Worm (Caenorhabditis elegans) whole organism, young adult: Measurements from ENCODE around the gene igcm-4.

Source experiments
- B0035.1 ChIP-seq: sonication (generic microtip); optimal IDR thresholded peaks from 2 replicates; lab custom pipeline; 2016; ENCODE audit warnings: missing genetic modification characterization, mild to moderate bottlenecking, missing compliant biosample characterization, missing genotype, missing genetic modification reagents
- B0336.3 ChIP-seq: fragments of 200-800 bp; sonication (Bioruptor generic); IDR thresholded peaks from 2 replicates; pipeline ENCODE4 v1.3.6; 2022; ENCODE audit warnings: missing genetic modification characterization, missing compliant biosample characterization
- F23B12.7 ChIP-seq: sonication (generic microtip); optimal IDR thresholded peaks from 2 replicates; lab custom pipeline; 2017; ENCODE audit warnings: missing genetic modification characterization, mild to moderate bottlenecking, missing compliant biosample characterization, antibody characterized with exemption, moderate library complexity; ENCODE audit not compliant: insufficient read depth
- F39B2.1 ChIP-seq: fragments of 200-800 bp; sonication (Bioruptor generic); IDR thresholded peaks from 2 replicates; pipeline ENCODE4 v1.3.6; 2022; ENCODE audit warnings: missing genetic modification reagents, missing genetic modification characterization, missing compliant biosample characterization
- F49E8.2 ChIP-seq: sonication (generic microtip); optimal IDR thresholded peaks from 3 replicates; lab custom pipeline; 2017; ENCODE audit warnings: missing genetic modification characterization, mild to moderate bottlenecking, missing compliant biosample characterization, antibody characterized with exemption, moderate library complexity; ENCODE audit not compliant: insufficient read depth
- F52B5.7 ChIP-seq: sonication (generic microtip); optimal IDR thresholded peaks from 2 replicates; lab custom pipeline; 2016; ENCODE audit warnings: mild to moderate bottlenecking, missing genetic modification characterization, missing compliant biosample characterization
- F57C9.4 ChIP-seq: sonication (generic microtip); optimal IDR thresholded peaks from 2 replicates; lab custom pipeline; 2017; ENCODE audit warnings: mild to moderate bottlenecking, missing genetic modification characterization, missing compliant biosample characterization
- K11D2.4 ChIP-seq: fragments of 200-800 bp; sonication (Bioruptor generic); IDR thresholded peaks from 2 replicates; pipeline ENCODE4 v1.3.6; 2022; ENCODE audit warnings: missing genetic modification reagents, missing genetic modification characterization, missing compliant biosample characterization
- T07F8.4 ChIP-seq: sonication (generic microtip); optimal IDR thresholded peaks from 2 replicates; lab custom pipeline; 2016; ENCODE audit warnings: mild to moderate bottlenecking, missing genetic modification characterization, moderate library complexity, missing compliant biosample characterization
- Y53F4B.3 ChIP-seq: fragments of 200-800 bp; sonication (Bioruptor generic); IDR thresholded peaks from 2 replicates; pipeline ENCODE4 v1.3.6; 2022; ENCODE audit warnings: missing genetic modification reagents, missing genetic modification characterization, missing compliant biosample characterization
- ama-1 ChIP-seq, 3 experiments: fragments of 150-350 bp in 1 of 3; sonication (generic microtip) in 2 of 3; optimal IDR thresholded peaks; 2 replicates each; lab custom pipeline; 2014 to 2018; ENCODE audit warnings: missing biosample characterization in 2 of 3, missing genetic modification characterization in 2 of 3, missing genetic modification reagents in 2 of 3
- aptf-2 ChIP-seq: fragments of 200-800 bp; sonication (Bioruptor generic); conservative IDR thresholded peaks from 2 replicates; pipeline ENCODE4 v1.3.6; 2022; ENCODE audit warnings: missing genetic modification reagents, missing genetic modification characterization, missing compliant biosample characterization
- aptf-3 ChIP-seq: fragments of 200-800 bp; sonication (Bioruptor generic); IDR thresholded peaks from 2 replicates; pipeline ENCODE4 v1.3.6; 2022; ENCODE audit warnings: missing genetic modification characterization, missing compliant biosample characterization
- atf-7 ChIP-seq: sonication (generic microtip); optimal IDR thresholded peaks from 2 replicates; lab custom pipeline; 2017; ENCODE audit warnings: mild to moderate bottlenecking, missing genetic modification characterization, missing compliant biosample characterization
- attf-3 ChIP-seq: fragments of 200-800 bp; sonication (Bioruptor generic); conservative IDR thresholded peaks from 2 replicates; pipeline ENCODE4 v1.3.6; 2022; ENCODE audit warnings: missing genetic modification reagents, missing genetic modification characterization, missing compliant biosample characterization
- cebp-1 ChIP-seq, 2 experiments: fragments of 200-800 bp in 1 of 2; sonication (Bioruptor generic) in 1 of 2; sonication (generic microtip) in 1 of 2; IDR thresholded peaks in 1 of 2; optimal IDR thresholded peaks in 1 of 2; 2 replicates each; pipeline versions ENCODE4 v1.3.6 to Lab custom; 2017 to 2022; ENCODE audit warnings: missing compliant biosample characterization in 2 of 2, missing genetic modification characterization in 2 of 2, mild to moderate bottlenecking in 1 of 2, missing genetic modification reagents in 1 of 2, moderate library complexity in 1 of 2
- cebp-2 ChIP-seq: fragments of 200-800 bp; sonication (Bioruptor generic); IDR thresholded peaks from 2 replicates; pipeline ENCODE4 v1.3.6; 2022; ENCODE audit warnings: missing genetic modification characterization, missing compliant biosample characterization
- ceh-100 ChIP-seq: fragments of 200-800 bp; sonication (Bioruptor generic); IDR thresholded peaks from 2 replicates; pipeline ENCODE4 v1.3.6; 2022; ENCODE audit warnings: missing genetic modification reagents, missing genetic modification characterization, missing compliant biosample characterization
- ceh-27 ChIP-seq: fragments of 200-800 bp; sonication (Bioruptor generic); optimal IDR thresholded peaks from 2 replicates; lab custom pipeline; 2018; ENCODE audit warnings: mild to moderate bottlenecking, missing genetic modification characterization, moderate library complexity, missing compliant biosample characterization
- ceh-58 ChIP-seq: fragments of 200-800 bp; sonication (Bioruptor generic); IDR thresholded peaks from 2 replicates; pipeline ENCODE4 v1.3.6; 2022; ENCODE audit warnings: missing genetic modification characterization, missing compliant biosample characterization
- die-1 ChIP-seq: sonication (generic microtip); optimal IDR thresholded peaks from 2 replicates; lab custom pipeline; 2016; ENCODE audit warnings: missing genotype, mild to moderate bottlenecking, missing genetic modification characterization, missing compliant biosample characterization
- ets-4 ChIP-seq: fragments of 200-800 bp; sonication (Bioruptor generic); optimal IDR thresholded peaks from 2 replicates; lab custom pipeline; 2018; ENCODE audit warnings: mild to moderate bottlenecking, missing genetic modification characterization, missing compliant biosample characterization
- gei-17 ChIP-seq: fragments of 200-800 bp; sonication (Bioruptor generic); optimal IDR thresholded peaks from 2 replicates; lab custom pipeline; 2018; ENCODE audit warnings: mild to moderate bottlenecking, missing genetic modification characterization, missing compliant biosample characterization
- hlh-26 ChIP-seq: fragments of 200-800 bp; sonication (Bioruptor generic); conservative IDR thresholded peaks from 2 replicates; pipeline ENCODE4 v1.3.6; 2022; ENCODE audit warnings: missing genetic modification reagents, missing genetic modification characterization, missing compliant biosample characterization
- hmg-1.2 ChIP-seq: fragments of 200-800 bp; sonication (Bioruptor generic); IDR thresholded peaks from 2 replicates; pipeline ENCODE4 v1.3.6; 2022; ENCODE audit warnings: missing genetic modification reagents, missing genetic modification characterization, missing compliant biosample characterization
- let-526 ChIP-seq: fragments of 200-800 bp; sonication (Bioruptor generic); IDR thresholded peaks from 2 replicates; pipeline ENCODE4 v1.3.6; 2022; ENCODE audit warnings: missing genetic modification reagents, missing genetic modification characterization, missing compliant biosample characterization
- madf-10 ChIP-seq: sonication (generic microtip); optimal IDR thresholded peaks from 2 replicates; lab custom pipeline; 2016; ENCODE audit warnings: mild to moderate bottlenecking, missing genetic modification characterization, missing compliant biosample characterization
- mcd-1 ChIP-seq: fragments of 200-800 bp; sonication (Bioruptor generic); IDR thresholded peaks from 2 replicates; pipeline ENCODE4 v1.3.6; 2022; ENCODE audit warnings: missing genetic modification reagents, missing genetic modification characterization, missing compliant biosample characterization
- mxl-1 ChIP-seq: sonication (generic microtip); optimal IDR thresholded peaks from 2 replicates; lab custom pipeline; 2016; ENCODE audit warnings: missing genetic modification characterization, missing compliant biosample characterization
- nfya-1 ChIP-seq: sonication (generic microtip); optimal IDR thresholded peaks from 2 replicates; lab custom pipeline; 2017; ENCODE audit warnings: antibody characterized with exemption, missing compliant biosample characterization, missing genetic modification characterization, borderline replicate concordance; ENCODE audit not compliant: insufficient read depth
- pbrm-1 ChIP-seq: fragments of 200-800 bp; sonication (Bioruptor generic); IDR thresholded peaks from 2 replicates; pipeline ENCODE4 v1.3.6; 2022; ENCODE audit warnings: missing genetic modification reagents, missing genetic modification characterization, missing compliant biosample characterization
- rpc-1 ChIP-seq, 2 experiments: fragments of 150-350 bp in 1 of 2; sonication (generic microtip) in 1 of 2; optimal IDR thresholded peaks; 2 replicates each; lab custom pipeline; 2014 to 2018; ENCODE audit warnings: missing biosample characterization in 1 of 2, missing genetic modification characterization in 1 of 2, missing genetic modification reagents in 1 of 2, missing genotype in 1 of 2
- snpc-1.1 ChIP-seq: sonication (generic microtip); optimal IDR thresholded peaks from 2 replicates; lab custom pipeline; 2017; ENCODE audit warnings: missing genetic modification characterization, mild to moderate bottlenecking, missing compliant biosample characterization, antibody characterized with exemption, moderate library complexity, missing genotype, missing genetic modification reagents; ENCODE audit not compliant: insufficient read depth
- snpc-3.4 ChIP-seq: sonication (generic microtip); optimal IDR thresholded peaks from 2 replicates; lab custom pipeline; 2017; ENCODE audit warnings: missing genetic modification characterization, mild to moderate bottlenecking, missing compliant biosample characterization, antibody characterized with exemption, moderate library complexity, missing genotype, missing genetic modification reagents
- somi-1 ChIP-seq: fragments of 200-800 bp; sonication (Bioruptor generic); optimal IDR thresholded peaks from 2 replicates; lab custom pipeline; 2018; ENCODE audit warnings: mild to moderate bottlenecking, missing genetic modification characterization, missing compliant biosample characterization
- sptf-2 ChIP-seq: fragments of 200-800 bp; sonication (Bioruptor generic); optimal IDR thresholded peaks from 2 replicates; lab custom pipeline; 2018; ENCODE audit warnings: mild to moderate bottlenecking, missing genetic modification characterization, missing compliant biosample characterization
- zfh-2 ChIP-seq: fragments of 200-800 bp; sonication (Bioruptor generic); conservative IDR thresholded peaks from 2 replicates; pipeline ENCODE4 v1.3.6; 2022; ENCODE audit warnings: missing genetic modification reagents, missing genetic modification characterization, missing compliant biosample characterization
- ztf-25 ChIP-seq: fragments of 200-800 bp; sonication (Bioruptor generic); IDR thresholded peaks from 2 replicates; pipeline ENCODE4 v1.3.6; 2022; ENCODE audit warnings: missing genetic modification reagents, missing genetic modification characterization, missing compliant biosample characterization

The igcm-4 gene

DNA sequence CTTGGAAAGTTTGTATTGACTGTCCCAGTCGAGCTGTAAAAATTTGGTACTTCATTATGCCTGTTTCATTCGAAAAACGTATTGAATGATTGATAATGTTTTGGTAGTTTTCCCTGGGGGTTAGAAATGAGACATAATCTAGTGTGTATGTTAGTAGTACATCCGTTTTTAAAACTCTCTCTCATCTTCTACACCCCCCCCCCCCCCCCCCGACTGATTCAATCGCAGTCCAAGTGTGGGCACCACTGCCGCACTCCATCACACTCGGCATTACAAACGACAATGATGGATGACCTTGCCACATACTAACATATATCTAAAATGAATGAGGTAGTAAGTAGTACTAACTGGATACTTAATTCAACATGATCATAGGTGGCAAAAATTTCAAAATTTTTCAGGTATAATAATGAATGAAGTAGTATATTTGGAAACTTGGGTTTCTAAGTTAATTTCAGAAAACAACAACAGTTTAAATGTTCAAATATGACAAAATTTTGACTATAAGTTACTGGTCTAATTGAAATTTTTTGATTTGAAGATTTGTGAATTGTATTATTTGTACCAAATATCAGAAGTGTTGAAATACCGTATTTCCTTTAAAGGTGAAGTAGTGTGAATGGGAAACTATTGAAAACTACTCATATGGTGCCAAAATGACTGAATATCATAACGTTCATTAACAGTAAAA, 4.6 kb downstream of the igcm-4 start:
- TF ChIP-seq hlh-26 (GFP tag; lab: Robert Waterston, UW) (no peak), zfh-2 (GFP tag; lab: Robert Waterston, UW) (peak; percentile 33; the same call in 1 of the 2 replicates), ceh-100 (GFP tag; lab: Robert Waterston, UW) (no peak)

DNA sequence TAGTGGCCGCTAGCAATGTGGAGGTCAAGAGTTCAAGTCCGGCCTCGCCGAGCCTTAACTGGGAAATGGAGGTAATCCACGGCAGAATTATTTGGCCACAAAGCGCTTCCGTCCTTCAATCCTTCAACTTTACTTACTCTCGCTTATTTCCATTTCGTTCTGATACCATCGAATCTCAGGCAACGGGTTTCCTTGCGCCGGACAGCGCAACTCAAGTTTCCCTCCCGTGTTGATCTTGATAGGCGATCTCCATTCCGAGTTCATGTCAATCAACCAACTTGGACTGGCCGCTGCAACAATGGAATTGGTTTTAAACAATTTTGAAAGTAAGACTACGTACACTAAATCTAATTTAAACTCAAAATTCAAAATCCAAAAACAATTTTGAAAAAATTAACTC, 5.3 kb downstream of the igcm-4 start:
- TF ChIP-seq Y53F4B.3 (GFP tag; lab: Robert Waterston, UW) (no peak), mcd-1 (GFP tag; lab: Robert Waterston, UW) (no peak), rpc-1 (optimal IDR thresholded peaks at IDR 0.05; lab: Kevin White, UChicago) (no peak), rpc-1 (tag; optimal IDR thresholded peaks at IDR 0.05; lab: Kevin White, UChicago) (peak; percentile 26), F57C9.4 (tag; lab: Kevin White, UChicago) (no peak), aptf-2 (no peak), F49E8.2 (tag; lab: Kevin White, UChicago) (no peak), ztf-25 (GFP tag; lab: Robert Waterston, UW) (no peak)
- TF ChIP-seq, all 124 proteins: peak for 1

DNA sequence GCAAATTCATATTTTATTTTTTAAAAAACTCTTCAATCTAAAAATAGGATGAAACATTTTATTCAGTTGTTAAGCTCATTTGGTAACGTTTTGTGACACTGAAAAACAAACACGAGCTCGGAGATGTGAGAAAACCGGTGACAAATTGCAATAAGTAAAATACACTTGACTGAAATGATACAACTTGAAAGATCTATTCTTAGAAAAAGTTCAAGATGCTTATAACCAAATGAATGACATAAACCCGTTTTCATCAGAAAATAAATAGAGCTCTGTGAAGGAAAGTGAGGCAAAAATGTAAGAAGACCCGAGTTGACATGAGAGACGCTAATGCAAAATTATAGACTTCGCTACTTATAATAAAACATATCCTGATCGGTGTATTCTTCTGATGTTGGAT, 6.8 kb downstream of the igcm-4 start, which contains the start of gene smex-2:
Gene smex-2, minus strand, starts transcription at position 101 of the 400 bp plus-strand sequence.
- no peak for TF ChIP-seq snpc-3.4

DNA sequence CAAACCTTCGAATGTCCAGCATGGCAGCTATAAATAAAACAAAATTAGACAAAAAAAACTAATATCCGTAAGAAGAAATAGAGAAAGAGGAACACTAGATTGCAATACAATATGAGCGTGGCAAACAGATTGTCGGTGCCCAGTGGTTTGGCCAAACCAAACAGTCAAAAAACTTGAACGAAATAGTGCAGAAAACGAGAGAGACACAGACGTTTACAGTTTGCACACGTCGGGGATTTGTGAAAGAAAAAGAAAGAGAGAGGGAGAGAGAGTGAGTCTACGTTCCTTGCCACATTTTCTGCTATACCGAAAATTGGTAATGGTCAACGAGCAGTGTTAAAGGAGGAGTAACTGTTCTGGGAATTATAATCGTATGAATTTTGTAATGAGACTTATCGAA, 11.0 kb downstream of the igcm-4 start, which contains the start of gene ergi-1:
Gene ergi-1, minus strand, starts transcription at position 101 of the 400 bp plus-strand sequence.
- TF ChIP-seq die-1 (tag; lab: Kevin White, UChicago) (no peak), pbrm-1 (no peak), somi-1 (GFP tag; lab: Kevin White, UChicago) (no peak), cebp-1 (GFP tag; IDR thresholded peaks at IDR 0.05; lab: Robert Waterston, UW) (no peak), cebp-1 (tag; optimal IDR thresholded peaks at IDR 0.05; lab: Kevin White, UChicago) (no peak), ama-1 (optimal IDR thresholded peaks at IDR 0.05; lab: Kevin White, UChicago) (no peak), ama-1 (GFP tag; optimal IDR thresholded peaks at IDR 0.05; lab: Kevin White, UChicago) (no peak), F39B2.1 (no peak), mxl-1 (tag; lab: Kevin White, UChicago) (no peak), F23B12.7 (tag; lab: Kevin White, UChicago) (no peak), ceh-58 (GFP tag; lab: Robert Waterston, UW) (no peak)

DNA sequence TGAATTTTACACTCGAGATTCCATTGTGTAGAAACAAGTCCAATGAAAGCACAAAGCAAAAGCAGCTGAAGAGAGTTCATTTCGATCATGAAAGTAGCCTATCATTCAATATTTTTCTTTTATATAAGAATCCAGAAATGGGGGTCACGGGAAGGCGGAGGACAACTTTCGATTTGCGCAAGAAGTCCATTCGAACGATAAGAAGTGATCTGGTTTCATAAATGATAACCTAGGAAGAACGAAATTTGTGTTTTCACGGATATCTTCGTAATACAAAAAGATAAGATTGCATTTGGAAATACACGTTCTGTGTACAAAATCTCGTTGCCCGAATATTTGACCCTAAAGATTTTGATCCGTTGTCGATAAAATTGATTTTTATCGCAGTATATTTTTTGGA, 14.7 kb downstream of the igcm-4 start, which contains the start of gene Y102A11A.5:
Gene Y102A11A.5, minus strand, starts transcription at position 175 of the 400 bp plus-strand sequence.
- no peak for TF ChIP-seq hmg-1.2 (GFP tag; lab: Robert Waterston, UW)
- no peak for TF ChIP-seq let-526 (GFP tag; lab: Robert Waterston, UW)
- no peak for TF ChIP-seq ets-4 (GFP tag; lab: Kevin White, UChicago)
- TF ChIP-seq B0336.3 (GFP tag; lab: Robert Waterston, UW) = no peak
- no peak for TF ChIP-seq nfya-1 (tag; lab: Kevin White, UChicago)
- TF ChIP-seq snpc-1.1 (tag; lab: Kevin White, UChicago) = no peak
- TF ChIP-seq T07F8.4 = no peak
- no peak for TF ChIP-seq madf-10 (tag; lab: Kevin White, UChicago)
- no peak for TF ChIP-seq K11D2.4 (GFP tag; lab: Robert Waterston, UW)
- TF ChIP-seq B0035.1 (tag; lab: Kevin White, UChicago) = no peak
- no peak for TF ChIP-seq attf-3
- TF ChIP-seq atf-7 (tag; lab: Kevin White, UChicago) = no peak
- TF ChIP-seq F52B5.7 = no peak
- TF ChIP-seq aptf-3 = no peak
- TF ChIP-seq cebp-2 = no peak
- TF ChIP-seq sptf-2 (GFP tag; lab: Kevin White, UChicago) = no peak
- no peak for TF ChIP-seq ceh-27 (GFP tag; lab: Kevin White, UChicago)
- TF ChIP-seq gei-17 (GFP tag; lab: Kevin White, UChicago) = no peak
- TF ChIP-seq, all 124 proteins: peak for 0
